Fruit fly (Drosophila melanogaster) whole organism, embryonic: ENCODE measurements around the gene CG4991.

Experiments
- ATbp ChIP-seq: fragments of 200-800 bp; sonication (Bioruptor generic); optimal IDR thresholded peaks from 2 replicates; lab custom pipeline; 2017; ENCODE audit warnings: missing biosample characterization, mild to moderate bottlenecking, missing genetic modification characterization, missing genetic modification reagents
- CG10147 ChIP-seq: fragments of 200-800 bp; sonication (Bioruptor generic); optimal IDR thresholded peaks from 2 replicates; lab custom pipeline; 2019; ENCODE audit warnings: missing biosample characterization, mild to moderate bottlenecking, missing genetic modification characterization, moderate library complexity
- CG10979 ChIP-seq: fragments of 200-800 bp; sonication (Bioruptor generic); optimal IDR thresholded peaks from 2 replicates; lab custom pipeline; 2018; ENCODE audit warnings: missing biosample characterization, mild to moderate bottlenecking, missing genetic modification characterization, moderate library complexity
- CG17361 ChIP-seq: fragments of 200-800 bp; sonication (Bioruptor generic); IDR thresholded peaks from 3 replicates; pipeline ENCODE4 v1.3.6; 2022; ENCODE audit warnings: missing biosample characterization, missing genetic modification characterization
- CG17612 ChIP-seq: fragments of 200-800 bp; sonication (Bioruptor generic); IDR thresholded peaks from 2 replicates; pipeline ENCODE4 v1.3.6; 2022; ENCODE audit warnings: missing biosample characterization, missing genetic modification characterization
- CG2120 ChIP-seq: fragments of 200-800 bp; sonication (Bioruptor generic); optimal IDR thresholded peaks from 3 replicates; lab custom pipeline; 2016; ENCODE audit warnings: missing biosample characterization, missing genetic modification characterization
- CG2712 ChIP-seq: fragments of 200-800 bp; optimal IDR thresholded peaks from 3 replicates; lab custom pipeline; 2019; ENCODE audit warnings: missing biosample characterization, mild to moderate bottlenecking, missing genetic modification characterization, moderate library complexity
- CG3407 ChIP-seq: fragments of 200-800 bp; sonication (Bioruptor generic); optimal IDR thresholded peaks from 2 replicates; lab custom pipeline; 2018; ENCODE audit warnings: missing biosample characterization, mild to moderate bottlenecking, missing genetic modification characterization
- CG34224 ChIP-seq: fragments of 200-800 bp; sonication (Bioruptor generic); IDR thresholded peaks from 3 replicates; pipeline ENCODE4 v1.3.6; 2022; ENCODE audit warnings: missing biosample characterization, missing genetic modification characterization; ENCODE audit not compliant: partially characterized antibody
- CG3838 ChIP-seq: fragments of 200-800 bp; sonication (Bioruptor generic); optimal IDR thresholded peaks from 3 replicates; lab custom pipeline; 2016; ENCODE audit warnings: missing biosample characterization, missing genetic modification characterization
- CG4282 ChIP-seq: fragments of 200-800 bp; sonication (Bioruptor generic); optimal IDR thresholded peaks from 2 replicates; lab custom pipeline; 2016; ENCODE audit warnings: missing biosample characterization, missing genetic modification characterization
- CG4424 ChIP-seq: fragments of 200-800 bp; sonication (Bioruptor generic); optimal IDR thresholded peaks from 3 replicates; lab custom pipeline; 2016; ENCODE audit warnings: missing biosample characterization, missing genetic modification characterization
- CG4617 ChIP-seq: fragments of 200-800 bp; sonication (Bioruptor generic); optimal IDR thresholded peaks from 3 replicates; lab custom pipeline; 2016; ENCODE audit warnings: missing biosample characterization, missing genetic modification characterization, borderline replicate concordance
- CG7271 ChIP-seq: fragments of 200-800 bp; sonication (Bioruptor generic); optimal IDR thresholded peaks from 2 replicates; lab custom pipeline; 2018; ENCODE audit warnings: missing biosample characterization, mild to moderate bottlenecking, missing genetic modification characterization, moderate library complexity
- CG7786 ChIP-seq: fragments of 200-800 bp; sonication (Bioruptor generic); optimal IDR thresholded peaks from 2 replicates; lab custom pipeline; 2016; ENCODE audit warnings: missing biosample characterization, missing genetic modification characterization
- CG8290 ChIP-seq, 3 experiments: fragments of 200-800 bp; sonication (Bioruptor generic); optimal IDR thresholded peaks; 2 replicates each; lab custom pipeline; 2016 to 2019; ENCODE audit warnings: missing biosample characterization in 3 of 3, missing genetic modification characterization in 3 of 3, mild to moderate bottlenecking in 2 of 3, moderate library complexity in 1 of 3
- D19A ChIP-seq: fragments of 200-800 bp; optimal IDR thresholded peaks from 3 replicates; lab custom pipeline; 2019; ENCODE audit warnings: missing biosample characterization, mild to moderate bottlenecking, missing genetic modification characterization, moderate library complexity
- Dad ChIP-seq: fragments of 200-800 bp; sonication (Bioruptor generic); optimal IDR thresholded peaks from 3 replicates; lab custom pipeline; 2016; ENCODE audit warnings: missing biosample characterization, missing genetic modification characterization
- Dip3 ChIP-seq: fragments of 200-800 bp; sonication (Bioruptor generic); optimal IDR thresholded peaks from 3 replicates; lab custom pipeline; 2016; ENCODE audit warnings: missing biosample characterization, missing genetic modification characterization
- GATAe ChIP-seq: fragments of 200-800 bp; sonication (Bioruptor generic); conservative IDR thresholded peaks from 2 replicates; pipeline ENCODE4 v1.3.6; 2022; ENCODE audit warnings: missing biosample characterization, missing genetic modification characterization
- Pdp1 ChIP-seq, 2 experiments: fragments of 200-800 bp; sonication (Bioruptor generic); optimal IDR thresholded peaks; 3 replicates each; lab custom pipeline; 2016; ENCODE audit warnings: missing biosample characterization in 2 of 2, missing genetic modification characterization in 2 of 2, mild to moderate bottlenecking in 1 of 2, moderate library complexity in 1 of 2
- Rx ChIP-seq: fragments of 200-800 bp; sonication (Bioruptor generic); IDR thresholded peaks from 2 replicates; pipeline ENCODE4 v1.3.6; 2022; ENCODE audit warnings: missing biosample characterization, missing genetic modification characterization
- Xrp1 ChIP-seq: fragments of 200-800 bp; sonication (Bioruptor generic); IDR thresholded peaks from 2 replicates; pipeline ENCODE4 v1.3.6; 2022; ENCODE audit warnings: missing biosample characterization, missing genetic modification characterization
- al ChIP-seq: fragments of 200-800 bp; sonication (Bioruptor generic); IDR thresholded peaks from 2 replicates; pipeline ENCODE4 v1.3.6; 2022; ENCODE audit warnings: missing biosample characterization, missing genetic modification characterization
- bowl ChIP-seq: fragments of 200-800 bp; sonication (Bioruptor generic); IDR thresholded peaks from 2 replicates; pipeline ENCODE4 v1.3.6; 2022; ENCODE audit warnings: missing biosample characterization, missing genetic modification characterization
- cad ChIP-seq: fragments of >200 bp; optimal IDR thresholded peaks from 2 replicates; lab custom pipeline; 2017; ENCODE audit warnings: missing biosample characterization, missing genetic modification characterization
- caup ChIP-seq: fragments of 200-800 bp; sonication (Bioruptor generic); optimal IDR thresholded peaks from 3 replicates; lab custom pipeline; 2017; ENCODE audit warnings: missing biosample characterization, mild to moderate bottlenecking, missing genetic modification characterization, moderate library complexity; ENCODE audit not compliant: severe bottlenecking
- cg ChIP-seq: fragments of 200-800 bp; sonication (Bioruptor generic); optimal IDR thresholded peaks from 3 replicates; lab custom pipeline; 2019; ENCODE audit warnings: missing biosample characterization, mild to moderate bottlenecking, missing genetic modification characterization, moderate library complexity
- crol ChIP-seq: fragments of 200-800 bp; sonication (Bioruptor generic); IDR thresholded peaks from 2 replicates; pipeline ENCODE4 v1.3.6; 2022; ENCODE audit warnings: missing biosample characterization, missing genetic modification characterization
- da ChIP-seq: fragments of 200-800 bp; sonication (Bioruptor generic); optimal IDR thresholded peaks from 2 replicates; lab custom pipeline; 2016; ENCODE audit warnings: missing biosample characterization, missing genetic modification characterization
- dm ChIP-seq: fragments of 200-800 bp; sonication (Bioruptor generic); optimal IDR thresholded peaks from 3 replicates; lab custom pipeline; 2016; ENCODE audit warnings: missing biosample characterization, missing genetic modification characterization
- fd3F ChIP-seq: fragments of 200-800 bp; sonication (Bioruptor generic); optimal IDR thresholded peaks from 2 replicates; lab custom pipeline; 2018; ENCODE audit warnings: missing biosample characterization, mild to moderate bottlenecking, missing genetic modification characterization, moderate library complexity
- fd64A ChIP-seq: fragments of 200-800 bp; sonication (Bioruptor generic); optimal IDR thresholded peaks from 3 replicates; lab custom pipeline; 2018; ENCODE audit warnings: missing biosample characterization, mild to moderate bottlenecking, missing genetic modification characterization
- gcm ChIP-seq: fragments of 200-800 bp; sonication (Bioruptor generic); optimal IDR thresholded peaks from 2 replicates; lab custom pipeline; 2019; ENCODE audit warnings: missing biosample characterization, mild to moderate bottlenecking, missing genetic modification characterization, moderate library complexity
- grn ChIP-seq: fragments of 200-800 bp; sonication (Bioruptor generic); optimal IDR thresholded peaks from 3 replicates; lab custom pipeline; 2017; ENCODE audit warnings: missing biosample characterization, missing genetic modification characterization
- gt ChIP-seq: fragments of 200-800 bp; sonication (Bioruptor generic); IDR thresholded peaks from 2 replicates; pipeline ENCODE4 v1.3.6; 2022; ENCODE audit warnings: missing biosample characterization, missing genetic modification characterization
- kay ChIP-seq: fragments of 200-800 bp; sonication (Bioruptor generic); optimal IDR thresholded peaks from 2 replicates; lab custom pipeline; 2016; ENCODE audit warnings: missing biosample characterization, missing genetic modification characterization
- mam ChIP-seq: fragments of 200-800 bp; sonication (Bioruptor generic); optimal IDR thresholded peaks from 3 replicates; lab custom pipeline; 2016; ENCODE audit warnings: missing biosample characterization, missing genetic modification characterization
- pfk ChIP-seq: fragments of 200-800 bp; sonication (Bioruptor generic); optimal IDR thresholded peaks from 2 replicates; lab custom pipeline; 2018; ENCODE audit warnings: missing biosample characterization, mild to moderate bottlenecking, missing genetic modification characterization, moderate library complexity
- pnt ChIP-seq: fragments of 200-800 bp; sonication (Bioruptor generic); optimal IDR thresholded peaks from 3 replicates; lab custom pipeline; 2016; ENCODE audit warnings: missing biosample characterization, missing genetic modification characterization
- ranshi ChIP-seq: fragments of 200-800 bp; sonication (Bioruptor generic); IDR thresholded peaks from 2 replicates; pipeline ENCODE4 v1.3.6; 2022; ENCODE audit warnings: missing biosample characterization, missing genetic modification characterization
- repo ChIP-seq: fragments of 200-800 bp; sonication (Bioruptor generic); optimal IDR thresholded peaks from 2 replicates; lab custom pipeline; 2016; ENCODE audit warnings: missing biosample characterization, missing genetic modification characterization
- sd ChIP-seq: fragments of 200-800 bp; sonication (Bioruptor generic); optimal IDR thresholded peaks from 3 replicates; lab custom pipeline; 2018; ENCODE audit warnings: missing biosample characterization, mild to moderate bottlenecking, missing genetic modification characterization, moderate library complexity
- sisA ChIP-seq: fragments of 200-800 bp; sonication (Bioruptor generic); IDR thresholded peaks from 2 replicates; pipeline ENCODE4 v1.3.6; 2022; ENCODE audit warnings: missing biosample characterization, missing genetic modification characterization
- sr ChIP-seq: fragments of 200-800 bp; sonication (Bioruptor generic); IDR thresholded peaks from 3 replicates; pipeline ENCODE4 v1.3.6; 2022; ENCODE audit warnings: missing biosample characterization, missing genetic modification characterization
- stc ChIP-seq: fragments of 200-800 bp; sonication (Bioruptor generic); IDR thresholded peaks from 2 replicates; pipeline ENCODE4 v1.3.6; 2022; ENCODE audit warnings: missing biosample characterization, missing genetic modification characterization
- tgo ChIP-seq: fragments of 200-800 bp; sonication (Bioruptor generic); IDR thresholded peaks from 3 replicates; pipeline ENCODE4 v1.3.6; 2022; ENCODE audit warnings: missing biosample characterization, missing genetic modification characterization
- ttk ChIP-seq: fragments of 200-800 bp; sonication (Bioruptor generic); IDR thresholded peaks from 2 replicates; pipeline ENCODE4 v2.1.2; 2022; ENCODE audit warnings: missing biosample characterization, missing genetic modification characterization
- tup ChIP-seq: fragments of 200-800 bp; sonication (Bioruptor generic); optimal IDR thresholded peaks from 2 replicates; lab custom pipeline; 2016; ENCODE audit warnings: missing biosample characterization, mild to moderate bottlenecking, missing genetic modification characterization, moderate library complexity
- vfl ChIP-seq: fragments of 200-800 bp; sonication (Bioruptor generic); optimal IDR thresholded peaks from 2 replicates; lab custom pipeline; 2016; ENCODE audit warnings: missing biosample characterization, missing genetic modification characterization
- vnd ChIP-seq: fragments of 200-800 bp; sonication (Bioruptor generic); IDR thresholded peaks from 3 replicates; pipeline ENCODE4 v1.3.6; 2022; ENCODE audit warnings: missing biosample characterization, missing genetic modification characterization; ENCODE audit not compliant: partially characterized antibody
- yki ChIP-seq: fragments of >200 bp; optimal IDR thresholded peaks from 3 replicates; lab custom pipeline; 2018

Gene CG4991

DNA sequence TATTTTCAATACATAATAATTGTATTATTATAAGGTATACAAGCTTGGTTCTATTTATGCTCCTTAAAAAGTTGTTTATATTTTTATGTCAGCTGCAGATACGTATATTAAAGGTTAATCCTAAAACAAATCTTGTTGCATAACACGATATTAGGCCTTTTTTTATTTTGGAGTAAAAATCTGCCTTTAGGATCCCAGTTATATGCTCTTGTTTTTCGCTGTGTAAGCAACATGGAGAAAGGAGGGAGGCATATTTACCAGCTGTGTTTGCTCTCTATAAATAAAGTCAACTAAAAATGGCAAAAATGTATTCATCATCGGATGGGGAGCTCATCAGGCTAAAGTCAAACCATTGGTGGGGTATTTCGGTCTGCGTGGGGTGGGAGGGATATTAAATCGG, 29.9 kb downstream of the CG4991 start (continued):
- TF ChIP-seq dm (GFP tag; lab: Kevin White, UChicago) (no peak), tgo (GFP tag; lab: Robert Waterston, UW) (no peak), CG34224 (no peak), D19A (tag; lab: Kevin White, UChicago) (peak; percentile 3), repo (GFP tag; lab: Kevin White, UChicago) (no peak), CG7271 (tag; lab: Kevin White, UChicago) (no peak), fd3F (GFP tag; lab: Kevin White, UChicago) (no peak), CG2712 (tag; lab: Kevin White, UChicago) (peak; percentile 42), bowl (GFP tag; lab: Robert Waterston, UW) (no peak), caup (GFP tag; lab: Kevin White, UChicago) (no peak), gcm (GFP tag; lab: Kevin White, UChicago) (peak; percentile 37), CG2120 (GFP tag; lab: Kevin White, UChicago) (no peak), CG7786 (GFP tag; lab: Kevin White, UChicago) (no peak), vnd (no peak), tup (GFP tag; lab: Kevin White, UChicago) (no peak), al (no peak), vfl (GFP tag; lab: Kevin White, UChicago) (no peak), sisA (GFP tag; lab: Robert Waterston, UW) (0 out of 2 replicates have a peak, but pooled peaks have one; percentile 10), cad (no peak), Xrp1 (peak; percentile 32; the same call in 1 of the 2 replicates), CG4282 (GFP tag; lab: Kevin White, UChicago) (no peak), CG8290 (GFP tag; optimal IDR thresholded peaks at IDR 0.05; lab: Kevin White, UChicago) (no peak), CG8290 (tag; optimal IDR thresholded peaks at IDR 0.05; lab: Kevin White, UChicago) (no peak), CG3407 (no peak), grn (no peak), Rx (GFP tag; lab: Robert Waterston, UW) (no peak), Dip3 (no peak), CG4617 (no peak), Pdp1 (GFP tag; optimal IDR thresholded peaks at IDR 0.05; lab: Kevin White, UChicago) (peak in 1 of 2 experiments; percentile 22), CG4424 (GFP tag; lab: Kevin White, UChicago) (no peak), stc (0 out of 2 replicates have a peak, but pooled peaks have one; percentile 7), CG10147 (GFP tag; lab: Kevin White, UChicago) (peak; percentile 18), ATbp (GFP tag; lab: Kevin White, UChicago) (peak; percentile 2), da (no peak), ranshi (GFP tag; lab: Robert Waterston, UW) (no peak), cg (GFP tag; lab: Kevin White, UChicago) (no peak), pnt (no peak), crol (GFP tag; lab: Robert Waterston, UW) (peak; percentile 59; the same call in 1 of the 2 replicates), CG10979 (tag; lab: Kevin White, UChicago) (peak; percentile 29), ttk (GFP tag; lab: Robert Waterston, UW) (no peak), sd (tag; lab: Kevin White, UChicago) (no peak), Dad (no peak), sr (GFP tag; lab: Robert Waterston, UW) (no peak), kay (GFP tag; lab: Kevin White, UChicago) (no peak), fd64A (GFP tag; lab: Kevin White, UChicago) (no peak), CG3838 (GFP tag; lab: Kevin White, UChicago) (no peak), pfk (GFP tag; lab: Kevin White, UChicago) (no peak), mam (no peak), CG17612 (GFP tag; lab: Robert Waterston, UW) (no peak), CG17361 (GFP tag; lab: Robert Waterston, UW) (peak; percentile 55), gt (no peak), GATAe (GFP tag; lab: Robert Waterston, UW) (no peak), yki (no peak)
